Worm (Caenorhabditis elegans): ENCODE results near the gene F21H7.2.

Gene F21H7.2

ce11 chrV:16190485-16190884 is 39.3 kb downstream of the F21H7.2 start, which contains the start of gene srh-281:
TSS of gene srh-281 (plus strand) at chrV:16190785.
- no peak for TF ChIP-seq med-1 (GFP tag; optimal IDR thresholded peaks at IDR 0.05; ENCODE audit: insufficient read depth)
- TF ChIP-seq tab-1 (GFP tag; IDR thresholded peaks at IDR 0.05), result no peak
- TF ChIP-seq flt-1 (GFP tag; IDR thresholded peaks at IDR 0.05), result no peak
- TF ChIP-seq ztf-23 (GFP tag; IDR thresholded peaks at IDR 0.05), result no peak
- no peak for TF ChIP-seq ref-1 (GFP tag; conservative IDR thresholded peaks at IDR 0.05)
- TF ChIP-seq cog-1 (tag; optimal IDR thresholded peaks at IDR 0.05), result no peak
- no peak for TF ChIP-seq T22C8.4 (GFP tag; IDR thresholded peaks at IDR 0.05)
- no peak for TF ChIP-seq ztf-29 (GFP tag; IDR thresholded peaks at IDR 0.05)
- no peak for TF ChIP-seq klf-2 (GFP tag; conservative IDR thresholded peaks at IDR 0.05)

DNA sequence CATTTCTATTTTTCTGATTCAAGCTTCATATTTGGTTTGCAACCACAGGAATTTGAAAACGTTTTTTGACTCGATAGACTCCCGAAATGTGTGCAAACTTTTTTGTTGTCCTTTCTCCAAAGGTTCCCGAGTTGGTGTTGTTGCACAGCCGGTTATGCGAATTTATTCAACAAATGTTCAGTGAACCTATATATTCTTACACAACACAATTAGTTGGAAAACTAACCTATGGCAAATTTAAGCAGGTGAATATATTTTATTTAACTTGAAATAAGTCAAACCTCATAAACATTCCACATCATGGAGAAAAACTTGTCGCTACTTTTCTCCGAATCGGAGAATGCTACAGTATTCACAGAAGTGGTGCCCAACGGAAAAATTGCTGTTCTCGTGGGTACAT is 46.4 kb downstream of the F21H7.2 start, which contains the start of gene srz-14:
Gene srz-14, plus strand, starts transcription at position 301 of the 400 bp plus-strand sequence.
- no peak for TF ChIP-seq flt-1 (GFP tag; IDR thresholded peaks at IDR 0.05)

ce11 chrV:16182918-16183317 is 46.9 kb downstream of the F21H7.2 start, which contains the start of gene srh-277:
TSS of gene srh-277 (plus strand) at chrV:16183218.
- TF ChIP-seq tab-1 (GFP tag; IDR thresholded peaks at IDR 0.05) (no peak), cog-1 (tag; optimal IDR thresholded peaks at IDR 0.05) (no peak), med-1 (GFP tag; optimal IDR thresholded peaks at IDR 0.05; ENCODE audit: insufficient read depth) (no peak), T22C8.4 (GFP tag; IDR thresholded peaks at IDR 0.05) (no peak), ztf-23 (GFP tag; IDR thresholded peaks at IDR 0.05) (no peak), klf-2 (GFP tag; conservative IDR thresholded peaks at IDR 0.05) (no peak), ref-1 (GFP tag; conservative IDR thresholded peaks at IDR 0.05) (no peak)

DNA sequence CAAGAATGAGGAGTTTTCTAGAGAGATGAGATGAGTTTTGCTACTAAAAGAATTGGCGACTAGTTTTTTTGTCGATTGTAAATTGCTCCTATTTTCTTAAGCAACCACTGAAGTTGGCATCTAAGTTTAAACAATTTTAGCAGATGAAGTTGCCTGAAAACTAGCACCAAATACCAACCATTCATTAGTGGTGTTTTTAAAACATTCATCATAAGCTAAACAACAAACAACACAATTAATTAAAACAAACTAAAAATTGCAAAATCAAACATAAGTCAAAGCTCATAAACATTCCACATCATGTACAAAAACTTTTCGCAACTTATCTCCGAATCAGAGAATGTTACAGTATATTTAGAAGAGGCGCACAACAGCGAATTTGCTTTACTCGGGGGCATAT is 47.7 kb downstream of the F21H7.2 start, which contains the start of gene srz-13:
Gene srz-13, plus strand, starts transcription at position 301 of the 400 bp plus-strand sequence.
- TF ChIP-seq ztf-23 (GFP tag; IDR thresholded peaks at IDR 0.05) (no peak), klf-2 (GFP tag; conservative IDR thresholded peaks at IDR 0.05) (no peak), cog-1 (tag; optimal IDR thresholded peaks at IDR 0.05) (no peak), T22C8.4 (GFP tag; IDR thresholded peaks at IDR 0.05) (no peak), flt-1 (GFP tag; IDR thresholded peaks at IDR 0.05) (no peak)

DNA sequence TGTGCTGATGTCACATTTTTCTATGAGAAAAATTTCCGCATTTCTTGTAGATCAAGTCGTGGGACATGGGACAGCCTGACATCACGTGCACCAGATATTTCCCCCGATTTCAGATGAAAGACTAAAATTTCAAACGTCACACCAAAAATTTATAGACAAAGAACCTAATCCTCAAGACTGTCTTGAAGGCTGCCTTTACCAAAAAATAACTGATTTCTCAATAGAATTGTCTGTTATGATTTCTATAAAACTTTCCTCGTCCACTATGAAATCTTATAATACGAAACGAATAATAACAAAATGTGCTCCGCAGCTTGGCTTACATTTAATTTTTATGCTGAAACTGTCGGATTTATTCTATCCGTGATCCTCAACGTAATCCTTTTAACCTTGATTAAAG is 49.4 kb downstream of the F21H7.2 start, which contains the start of gene str-106:
Gene str-106, plus strand, starts transcription at position 301 of the 400 bp plus-strand sequence.
- no peak for TF ChIP-seq ztf-29 (GFP tag; IDR thresholded peaks at IDR 0.05)
- TF ChIP-seq flt-1 (GFP tag; IDR thresholded peaks at IDR 0.05), result no peak
- no peak for TF ChIP-seq med-1 (GFP tag; optimal IDR thresholded peaks at IDR 0.05; ENCODE audit: insufficient read depth)
- TF ChIP-seq cog-1 (tag; optimal IDR thresholded peaks at IDR 0.05), result no peak
